Fruit fly (Drosophila melanogaster): ENCODE measurements around the gene CG43645.
A peak's percentile ranks its signal among the peaks of the same experiment; 100 is the strongest.

CG43645 gene

dm6 chr2L:17471524-17471923, 14.0 kb upstream of the CG43645 start, which contains the start of gene Sgt:
TSS of gene Sgt (plus strand) at chr2L:17471603.
- TF ChIP-seq Dif (GFP tag; optimal IDR thresholded peaks at IDR 0.05; ENCODE audit: partially characterized antibody) (peak; percentile 22), ey (GFP tag; optimal IDR thresholded peaks at IDR 0.05) (no peak)

dm6 chr2L:17472582-17473524, 12.7 kb upstream of the CG43645 start, which contains the start of gene BicD:
TSS of gene BicD (minus strand) at chr2L:17473215.
- TF ChIP-seq CG9705 (GFP tag; optimal IDR thresholded peaks at IDR 0.05) (no peak), Dfd (GFP tag; optimal IDR thresholded peaks at IDR 0.05) (no peak), OdsH (GFP tag; optimal IDR thresholded peaks at IDR 0.05) (no peak), CrebA (GFP tag; optimal IDR thresholded peaks at IDR 0.05; ENCODE audit: borderline replicate concordance) (no peak), Rel (GFP tag; optimal IDR thresholded peaks at IDR 0.05) (no peak), Rel (tag; optimal IDR thresholded peaks at IDR 0.05) (peak; percentile 16), foxo (GFP tag; optimal IDR thresholded peaks at IDR 0.05) (peak in 1 of 2 experiments; percentile 20), N (GFP tag; optimal IDR thresholded peaks at IDR 0.05) (peak; percentile 54), lola (GFP tag; optimal IDR thresholded peaks at IDR 0.05) (no peak), CG32264 (GFP tag; optimal IDR thresholded peaks at IDR 0.05) (no peak), Abd-B (GFP tag; optimal IDR thresholded peaks at IDR 0.05) (no peak), br (GFP tag; optimal IDR thresholded peaks at IDR 0.05) (no peak), fru (GFP tag; optimal IDR thresholded peaks at IDR 0.05) (no peak), sv (GFP tag; optimal IDR thresholded peaks at IDR 0.05) (no peak), GATAd (GFP tag; optimal IDR thresholded peaks at IDR 0.05) (no peak), brk (GFP tag; optimal IDR thresholded peaks at IDR 0.05) (no peak), dsf (GFP tag; optimal IDR thresholded peaks at IDR 0.05; ENCODE audit: borderline replicate concordance) (no peak), Vsx2 (GFP tag; optimal IDR thresholded peaks at IDR 0.05; ENCODE audit: partially characterized antibody) (no peak), pan (optimal IDR thresholded peaks at IDR 0.05) (no peak), dl (GFP tag; optimal IDR thresholded peaks at IDR 0.05; ENCODE audit: insufficient read depth in 1 of 2, partially characterized antibody in 2 of 2) (no peak), usp (GFP tag; optimal IDR thresholded peaks at IDR 0.05) (no peak), psq (GFP tag; optimal IDR thresholded peaks at IDR 0.05) (no peak), Hr78 (GFP tag; optimal IDR thresholded peaks at IDR 0.05) (no peak), tai (GFP tag; optimal IDR thresholded peaks at IDR 0.05) (no peak), Dif (GFP tag; optimal IDR thresholded peaks at IDR 0.05; ENCODE audit: partially characterized antibody) (no peak), Jra (GFP tag; optimal IDR thresholded peaks at IDR 0.05) (no peak), Myc (optimal IDR thresholded peaks at IDR 0.05) (peak; percentile 25), Mio (GFP tag; optimal IDR thresholded peaks at IDR 0.05) (no peak), Hnf4 (GFP tag; optimal IDR thresholded peaks at IDR 0.05) (no peak), h (GFP tag; optimal IDR thresholded peaks at IDR 0.05) (no peak), woc (GFP tag; optimal IDR thresholded peaks at IDR 0.05) (no peak), dmrt93B (GFP tag; optimal IDR thresholded peaks at IDR 0.05) (no peak), Sp1 (GFP tag; optimal IDR thresholded peaks at IDR 0.05) (peak; percentile 38), Hr83 (GFP tag; optimal IDR thresholded peaks at IDR 0.05; ENCODE audit: poor library complexity, severe bottlenecking) (no peak), sage (GFP tag; optimal IDR thresholded peaks at IDR 0.05) (no peak), ey (GFP tag; optimal IDR thresholded peaks at IDR 0.05) (no peak), rgr (GFP tag; optimal IDR thresholded peaks at IDR 0.05) (peak; percentile 5), HLH106 (tag; optimal IDR thresholded peaks at IDR 0.05) (peak; percentile 25), jim (GFP tag; optimal IDR thresholded peaks at IDR 0.05) (no peak)

All from whole organism, wandering third instar larva.